Worm (Caenorhabditis elegans) whole organism, L2 larva: ENCODE results near the gene clec-147.

Experiments used
- R02D3.7 ChIP-seq: fragments of 150-350 bp; optimal IDR thresholded peaks from 2 replicates; lab custom pipeline; 2014; ENCODE audit warnings: missing biosample characterization, missing genetic modification characterization
- ama-1 ChIP-seq: fragments of 150-350 bp; optimal IDR thresholded peaks from 2 replicates; lab custom pipeline; 2018; ENCODE audit warnings: inconsistent platforms
- blmp-1 ChIP-seq: sonication (generic microtip); optimal IDR thresholded peaks from 2 replicates; lab custom pipeline; 2017; ENCODE audit warnings: missing genetic modification characterization, mild to moderate bottlenecking, missing compliant biosample characterization, antibody characterized with exemption, moderate library complexity; ENCODE audit not compliant: insufficient read depth
- crh-2 ChIP-seq: sonication (generic microtip); optimal IDR thresholded peaks from 2 replicates; lab custom pipeline; 2017; ENCODE audit warnings: missing biosample characterization, missing genetic modification characterization
- egl-27 ChIP-seq: sonication (generic microtip); optimal IDR thresholded peaks from 3 replicates; lab custom pipeline; 2017; ENCODE audit warnings: missing biosample characterization, missing genetic modification reagents, missing genetic modification characterization
- lsy-2 ChIP-seq, 2 experiments: fragments of 150-350 bp in 1 of 2; sonication (generic microtip) in 1 of 2; optimal IDR thresholded peaks; 2 replicates each; lab custom pipeline; 2014 to 2017; ENCODE audit warnings: missing biosample characterization in 2 of 2, missing genetic modification characterization in 2 of 2
- mab-5 ChIP-seq: fragments of 150-350 bp; optimal IDR thresholded peaks from 2 replicates; lab custom pipeline; 2014; ENCODE audit warnings: missing biosample characterization, missing genetic modification characterization
- nhr-12 ChIP-seq: fragments of 150-350 bp; optimal IDR thresholded peaks from 2 replicates; lab custom pipeline; 2014; ENCODE audit warnings: missing biosample characterization, missing genetic modification characterization
- nhr-237 ChIP-seq: fragments of 150-350 bp; optimal IDR thresholded peaks from 2 replicates; lab custom pipeline; 2014; ENCODE audit warnings: missing biosample characterization, missing genetic modification characterization
- nhr-77 ChIP-seq: fragments of 150-350 bp; optimal IDR thresholded peaks from 2 replicates; lab custom pipeline; 2014; ENCODE audit warnings: missing biosample characterization, missing genetic modification characterization
- snpc-4 ChIP-seq: fragments of 150-350 bp; optimal IDR thresholded peaks from 2 replicates; lab custom pipeline; 2014; ENCODE audit warnings: missing biosample characterization, missing genetic modification characterization
- unc-39 ChIP-seq: fragments of 150-350 bp; optimal IDR thresholded peaks from 2 replicates; lab custom pipeline; 2014; ENCODE audit warnings: missing biosample characterization, missing genetic modification characterization
- unc-62 ChIP-seq: fragments of 150-350 bp; optimal IDR thresholded peaks from 2 replicates; lab custom pipeline; 2014; ENCODE audit warnings: missing biosample characterization, missing genetic modification reagents, missing genetic modification characterization

DNA sequence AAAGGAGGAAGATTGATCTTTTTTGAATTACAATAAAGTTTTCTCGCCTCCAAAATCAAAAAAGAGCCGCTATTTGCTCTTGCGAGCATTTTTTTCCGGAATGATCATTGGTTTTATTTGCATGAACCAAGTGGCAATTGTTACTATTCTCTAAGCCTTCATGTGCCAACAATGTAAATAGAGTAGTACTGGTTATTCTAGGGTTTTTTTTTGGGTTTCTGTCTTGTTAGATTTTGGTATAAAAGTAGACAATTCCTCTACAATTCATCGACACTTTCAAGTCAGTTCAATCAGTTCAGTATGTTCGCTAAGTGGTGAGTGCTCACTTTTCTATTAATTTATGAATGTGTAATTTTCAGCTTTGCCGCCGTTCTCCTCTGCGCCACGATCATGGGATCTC is 40.4 kb upstream of the clec-147 start, which contains the start of gene nspb-7:
- TF ChIP-seq mab-5 (tag; lab: Kevin White, UChicago) (no peak), egl-27 (tag; lab: Kevin White, UChicago) (no peak), nhr-12 (tag; lab: Kevin White, UChicago) (no peak), blmp-1 (no peak), lsy-2 (tag; optimal IDR thresholded peaks at IDR 0.05; lab: Kevin White, UChicago) (no peak), unc-39 (tag; lab: Kevin White, UChicago) (no peak), unc-62 (GFP tag; lab: Kevin White, UChicago) (no peak), nhr-77 (tag; lab: Kevin White, UChicago) (no peak), snpc-4 (tag; lab: Kevin White, UChicago) (no peak), nhr-237 (tag; lab: Kevin White, UChicago) (no peak), crh-2 (tag; lab: Kevin White, UChicago) (no peak), R02D3.7 (no peak), ama-1 (lab: Kevin White, UChicago) (no peak)
